Worm (Caenorhabditis elegans) whole organism, early embryonic: ENCODE results near the gene R03D7.2.

ENCODE experiments used
- B0310.2 ChIP-seq: sonication (generic microtip); optimal IDR thresholded peaks from 2 replicates; lab custom pipeline; 2016; ENCODE audit warnings: mild to moderate bottlenecking, missing genetic modification characterization, missing compliant biosample characterization
- F13C5.2 ChIP-seq: sonication (generic microtip); optimal IDR thresholded peaks from 2 replicates; lab custom pipeline; 2017; ENCODE audit warnings: mild to moderate bottlenecking, missing genetic modification characterization, inconsistent platforms, missing compliant biosample characterization
- aly-1 ChIP-seq: sonication (generic microtip); optimal IDR thresholded peaks from 2 replicates; lab custom pipeline; 2016; ENCODE audit warnings: missing genetic modification characterization, missing compliant biosample characterization
- ama-1 ChIP-seq: fragments of 150-350 bp; optimal IDR thresholded peaks from 2 replicates; lab custom pipeline; 2014
- ceh-13 ChIP-seq: fragments of 200-800 bp; sonication (Bioruptor generic); optimal IDR thresholded peaks from 2 replicates; lab custom pipeline; 2018; ENCODE audit warnings: mild to moderate bottlenecking, missing genetic modification characterization, missing compliant biosample characterization
- ceh-36 ChIP-seq: sonication (generic microtip); optimal IDR thresholded peaks from 2 replicates; lab custom pipeline; 2016; ENCODE audit warnings: missing genetic modification characterization, inconsistent platforms, missing compliant biosample characterization
- ets-7 ChIP-seq: sonication (generic microtip); optimal IDR thresholded peaks from 2 replicates; lab custom pipeline; 2016; ENCODE audit warnings: missing genotype, missing genetic modification characterization, missing compliant biosample characterization
- flt-1 ChIP-seq: fragments of 200-800 bp; sonication (Bioruptor generic); IDR thresholded peaks from 2 replicates; pipeline ENCODE4 v1.3.6; 2022; ENCODE audit warnings: missing genetic modification characterization, missing compliant biosample characterization
- hmbx-1 ChIP-seq: sonication (generic microtip); optimal IDR thresholded peaks from 2 replicates; lab custom pipeline; 2016; ENCODE audit warnings: mild to moderate bottlenecking, missing genetic modification characterization, missing compliant biosample characterization
- hmg-4 ChIP-seq: fragments of 200-800 bp; sonication (Bioruptor generic); optimal IDR thresholded peaks from 2 replicates; lab custom pipeline; 2018; ENCODE audit warnings: mild to moderate bottlenecking, missing genetic modification characterization, missing compliant biosample characterization
- hnd-1 ChIP-seq: sonication (generic microtip); optimal IDR thresholded peaks from 2 replicates; lab custom pipeline; 2016; ENCODE audit warnings: missing genetic modification characterization, missing compliant biosample characterization
- pes-1 ChIP-seq: fragments of 200-800 bp; sonication (Bioruptor generic); IDR thresholded peaks from 2 replicates; pipeline ENCODE4 v1.3.6; 2022; ENCODE audit warnings: missing genetic modification reagents, missing genetic modification characterization, missing compliant biosample characterization
- scrt-1 ChIP-seq: fragments of 200-800 bp; sonication (Bioruptor generic); IDR thresholded peaks from 2 replicates; pipeline ENCODE4 v1.3.6; 2022; ENCODE audit warnings: missing genetic modification characterization, missing compliant biosample characterization
- sea-1 ChIP-seq: fragments of 200-800 bp; sonication (Bioruptor generic); conservative IDR thresholded peaks from 2 replicates; pipeline ENCODE4 v1.3.6; 2022; ENCODE audit warnings: missing genetic modification characterization, missing compliant biosample characterization
- tbx-11 ChIP-seq: fragments of 200-800 bp; sonication (Bioruptor generic); IDR thresholded peaks from 2 replicates; pipeline ENCODE4 v1.3.6; 2022; ENCODE audit warnings: missing genetic modification characterization, missing compliant biosample characterization
- tbx-37 ChIP-seq: fragments of 200-800 bp; sonication (Bioruptor generic); conservative IDR thresholded peaks from 2 replicates; pipeline ENCODE4 v1.3.6; 2022; ENCODE audit warnings: missing genetic modification reagents, missing genetic modification characterization, missing compliant biosample characterization
- tra-4 ChIP-seq: sonication (generic microtip); optimal IDR thresholded peaks from 2 replicates; lab custom pipeline; 2017; ENCODE audit warnings: missing genetic modification characterization, missing compliant biosample characterization

Gene R03D7.2

ce11 chrII:10959138-10959537 is 24.2 kb upstream of the R03D7.2 start:
- TF ChIP-seq ama-1 (lab: Kevin White, UChicago) (no peak), ceh-36 (tag; lab: Kevin White, UChicago) (no peak), tbx-11 (GFP tag; lab: Robert Waterston, UW) (no peak), pes-1 (GFP tag; lab: Robert Waterston, UW) (no peak), B0310.2 (tag; lab: Kevin White, UChicago) (no peak), hmg-4 (no peak)

- TF ChIP-seq pes-1 (GFP tag; lab: Robert Waterston, UW): no peak
- no peak for TF ChIP-seq ceh-36 (tag; lab: Kevin White, UChicago)
These were observed 21.8 kb upstream of the R03D7.2 start, which contains the start of gene R03D7.8 for ce11 chrII:10956793-10957192. R03D7.8 (minus strand) TSS chrII:10956893.

ce11 chrII:10955114-10955513 is 20.1 kb upstream of the R03D7.2 start:
- no peak for TF ChIP-seq tbx-11 (GFP tag; lab: Robert Waterston, UW)
- no peak for TF ChIP-seq scrt-1 (GFP tag; lab: Robert Waterston, UW)
- TF ChIP-seq hmg-4: no peak
- TF ChIP-seq ets-7 (tag; lab: Kevin White, UChicago): no peak
- no peak for TF ChIP-seq B0310.2 (tag; lab: Kevin White, UChicago)
- TF ChIP-seq F13C5.2 (tag; lab: Kevin White, UChicago): no peak
- TF ChIP-seq tra-4: no peak
- TF ChIP-seq flt-1: no peak
- TF ChIP-seq pes-1 (GFP tag; lab: Robert Waterston, UW): no peak
- no peak for TF ChIP-seq tbx-37 (GFP tag; lab: Robert Waterston, UW)
- no peak for TF ChIP-seq ceh-36 (tag; lab: Kevin White, UChicago)
- no peak for TF ChIP-seq aly-1 (tag; lab: Kevin White, UChicago)
- TF ChIP-seq ama-1 (lab: Kevin White, UChicago): no peak
- no peak for TF ChIP-seq sea-1 (GFP tag; lab: Robert Waterston, UW)

- no peak for TF ChIP-seq tbx-11 (GFP tag; lab: Robert Waterston, UW)
- no peak for TF ChIP-seq ets-7 (tag; lab: Kevin White, UChicago)
- TF ChIP-seq hmbx-1 (tag; lab: Kevin White, UChicago): no peak
- no peak for TF ChIP-seq hmg-4
- TF ChIP-seq tbx-37 (GFP tag; lab: Robert Waterston, UW): no peak
These were observed 18.1 kb upstream of the R03D7.2 start, which contains the start of gene nos-1 for ce11 chrII:10953065-10953464. nos-1 (minus strand) TSS chrII:10953165.

ce11 chrII:10950107-10950679 is 15.2 kb upstream of the R03D7.2 start, which contains the start of gene gst-5:
gst-5 (plus strand) TSS chrII:10950352.
- no peak for TF ChIP-seq F13C5.2 (tag; lab: Kevin White, UChicago)
- TF ChIP-seq tbx-37 (GFP tag; lab: Robert Waterston, UW): no peak
- no peak for TF ChIP-seq scrt-1 (GFP tag; lab: Robert Waterston, UW)
- TF ChIP-seq aly-1 (tag; lab: Kevin White, UChicago): no peak
- TF ChIP-seq B0310.2 (tag; lab: Kevin White, UChicago): no peak
- TF ChIP-seq ceh-13: no peak
- no peak for TF ChIP-seq hmg-4
- no peak for TF ChIP-seq tra-4
- no peak for TF ChIP-seq hmbx-1 (tag; lab: Kevin White, UChicago)
- no peak for TF ChIP-seq sea-1 (GFP tag; lab: Robert Waterston, UW)
- TF ChIP-seq ets-7 (tag; lab: Kevin White, UChicago): no peak
- TF ChIP-seq ceh-36 (tag; lab: Kevin White, UChicago): no peak
- TF ChIP-seq hnd-1 (tag; lab: Kevin White, UChicago): no peak
- TF ChIP-seq tbx-11 (GFP tag; lab: Robert Waterston, UW): no peak
- TF ChIP-seq pes-1 (GFP tag; lab: Robert Waterston, UW): no peak
- no peak for TF ChIP-seq ama-1 (lab: Kevin White, UChicago)
- TF ChIP-seq flt-1: no peak

- TF ChIP-seq tra-4: no peak
- no peak for TF ChIP-seq aly-1 (tag; lab: Kevin White, UChicago)
- TF ChIP-seq ets-7 (tag; lab: Kevin White, UChicago): no peak
- no peak for TF ChIP-seq pes-1 (GFP tag; lab: Robert Waterston, UW)
- TF ChIP-seq scrt-1 (GFP tag; lab: Robert Waterston, UW): no peak
These were observed 14.4 kb upstream of the R03D7.2 start for ce11 chrII:10949383-10949782.

- TF ChIP-seq aly-1 (tag; lab: Kevin White, UChicago): no peak
- no peak for TF ChIP-seq ets-7 (tag; lab: Kevin White, UChicago)
- TF ChIP-seq hmg-4: no peak
- no peak for TF ChIP-seq pes-1 (GFP tag; lab: Robert Waterston, UW)
- TF ChIP-seq hnd-1 (tag; lab: Kevin White, UChicago): no peak
- TF ChIP-seq ama-1 (lab: Kevin White, UChicago): no peak
- TF ChIP-seq sea-1 (GFP tag; lab: Robert Waterston, UW): no peak
- TF ChIP-seq tra-4: no peak
- TF ChIP-seq ceh-13: no peak
- no peak for TF ChIP-seq F13C5.2 (tag; lab: Kevin White, UChicago)
- no peak for TF ChIP-seq B0310.2 (tag; lab: Kevin White, UChicago)
- no peak for TF ChIP-seq tbx-11 (GFP tag; lab: Robert Waterston, UW)
- no peak for TF ChIP-seq scrt-1 (GFP tag; lab: Robert Waterston, UW)
- no peak for TF ChIP-seq tbx-37 (GFP tag; lab: Robert Waterston, UW)
- no peak for TF ChIP-seq flt-1
- TF ChIP-seq hmbx-1 (tag; lab: Kevin White, UChicago): no peak
- TF ChIP-seq ceh-36 (tag; lab: Kevin White, UChicago): no peak
These were observed 13.4 kb upstream of the R03D7.2 start for ce11 chrII:10948236-10949025.
